Fruit fly (Drosophila melanogaster) whole organism, embryonic: ENCODE results near the gene CG14440.

Experiments used
- Abd-B ChIP-seq: fragments of 200-800 bp; sonication (Bioruptor generic); optimal IDR thresholded peaks from 2 replicates; lab custom pipeline; 2018; ENCODE audit warnings: missing biosample characterization, mild to moderate bottlenecking, missing genetic modification characterization, moderate library complexity
- Bgb ChIP-seq: fragments of 200-800 bp; sonication (Bioruptor generic); IDR thresholded peaks from 2 replicates; pipeline ENCODE4 v1.3.6; 2022; ENCODE audit warnings: missing biosample characterization, missing genetic modification characterization; ENCODE audit not compliant: partially characterized antibody
- CG1647 ChIP-seq: fragments of 200-800 bp; sonication (Bioruptor generic); optimal IDR thresholded peaks from 3 replicates; lab custom pipeline; 2016; ENCODE audit warnings: missing biosample characterization, missing genetic modification characterization
- CG17385 ChIP-seq: fragments of 200-800 bp; sonication (Bioruptor generic); optimal IDR thresholded peaks from 3 replicates; lab custom pipeline; 2018; ENCODE audit warnings: missing biosample characterization, mild to moderate bottlenecking, missing genetic modification characterization
- CG17802 ChIP-seq: fragments of 200-800 bp; sonication (Bioruptor generic); optimal IDR thresholded peaks from 2 replicates; lab custom pipeline; 2018; ENCODE audit warnings: missing biosample characterization, mild to moderate bottlenecking, missing genetic modification characterization, moderate library complexity
- CG2129 ChIP-seq: fragments of 200-800 bp; sonication (Bioruptor generic); IDR thresholded peaks from 2 replicates; pipeline ENCODE4 v1.3.6; 2022; ENCODE audit warnings: missing biosample characterization, missing genetic modification characterization; ENCODE audit not compliant: partially characterized antibody
- CG2875 ChIP-seq: fragments of 200-800 bp; sonication (Bioruptor generic); optimal IDR thresholded peaks from 2 replicates; lab custom pipeline; 2017; ENCODE audit warnings: missing biosample characterization, mild to moderate bottlenecking, missing genetic modification characterization, missing genetic modification reagents
- CG34376 ChIP-seq: fragments of 200-800 bp; sonication (Bioruptor generic); optimal IDR thresholded peaks from 2 replicates; lab custom pipeline; 2018; ENCODE audit warnings: missing biosample characterization, mild to moderate bottlenecking, missing genetic modification characterization
- CG4424 ChIP-seq: fragments of 200-800 bp; sonication (Bioruptor generic); optimal IDR thresholded peaks from 3 replicates; lab custom pipeline; 2016; ENCODE audit warnings: missing biosample characterization, missing genetic modification characterization
- CG4617 ChIP-seq: fragments of 200-800 bp; sonication (Bioruptor generic); optimal IDR thresholded peaks from 3 replicates; lab custom pipeline; 2016; ENCODE audit warnings: missing biosample characterization, missing genetic modification characterization, borderline replicate concordance
- CG5953 ChIP-seq: fragments of 200-800 bp; sonication (Bioruptor generic); IDR thresholded peaks from 2 replicates; pipeline ENCODE4 v1.3.6; 2022; ENCODE audit warnings: missing biosample characterization, missing genetic modification characterization
- CoRest ChIP-seq: fragments of 200-800 bp; sonication (Bioruptor generic); optimal IDR thresholded peaks from 3 replicates; lab custom pipeline; 2018; ENCODE audit warnings: missing biosample characterization, mild to moderate bottlenecking, missing genetic modification characterization, moderate library complexity
- Dp ChIP-seq: fragments of 200-800 bp; sonication (Bioruptor generic); optimal IDR thresholded peaks from 2 replicates; lab custom pipeline; 2018; ENCODE audit warnings: missing biosample characterization, mild to moderate bottlenecking, missing genetic modification characterization, moderate library complexity
- Ets97D ChIP-seq: fragments of 200-800 bp; sonication (Bioruptor generic); optimal IDR thresholded peaks from 3 replicates; lab custom pipeline; 2016; ENCODE audit warnings: missing biosample characterization, missing genetic modification characterization
- HmgD ChIP-seq: fragments of 200-800 bp; sonication (Bioruptor generic); optimal IDR thresholded peaks from 3 replicates; lab custom pipeline; 2016; ENCODE audit warnings: missing biosample characterization, missing genetic modification characterization
- Lhr ChIP-seq: fragments of 200-800 bp; sonication (Bioruptor generic); optimal IDR thresholded peaks from 3 replicates; lab custom pipeline; 2017; ENCODE audit warnings: mild to moderate bottlenecking, missing biosample characterization, missing genetic modification reagents, missing genetic modification characterization
- MBD-R2 ChIP-seq: fragments of 200-800 bp; sonication (Bioruptor generic); IDR thresholded peaks from 2 replicates; pipeline ENCODE4 v1.3.6; 2022; ENCODE audit warnings: missing biosample characterization, missing genetic modification characterization
- Med ChIP-seq: fragments of 200-800 bp; sonication (Bioruptor generic); peaks from one replicate; lab custom pipeline; 2016; ENCODE audit warnings: missing biosample characterization, missing genetic modification characterization, mild to moderate bottlenecking, inconsistent platforms, moderate library complexity
- Opbp ChIP-seq: fragments of 200-800 bp; sonication (Bioruptor generic); IDR thresholded peaks from 3 replicates; pipeline ENCODE4 v1.3.6; 2022; ENCODE audit warnings: missing biosample characterization, missing genetic modification characterization; ENCODE audit not compliant: partially characterized antibody
- Pdp1 ChIP-seq, 2 experiments: fragments of 200-800 bp; sonication (Bioruptor generic); optimal IDR thresholded peaks; 3 replicates each; lab custom pipeline; 2016; ENCODE audit warnings: missing biosample characterization in 2 of 2, missing genetic modification characterization in 2 of 2, mild to moderate bottlenecking in 1 of 2, moderate library complexity in 1 of 2
- Ptx1 ChIP-seq: fragments of 200-800 bp; sonication (Bioruptor generic); IDR thresholded peaks from 2 replicates; pipeline ENCODE4 v1.3.6; 2022; ENCODE audit warnings: missing biosample characterization, missing genetic modification characterization
- Trl ChIP-seq, 3 experiments: fragments of >200 bp in 2 of 3; fragments of 200-800 bp in 1 of 3; sonication (Bioruptor generic) in 1 of 3; optimal IDR thresholded peaks; 2 replicates in 1 of 3; 3 replicates in 2 of 3; lab custom pipeline; 2016 to 2017; ENCODE audit warnings: missing biosample characterization in 1 of 3, missing genetic modification characterization in 1 of 3
- amos ChIP-seq: fragments of 200-800 bp; sonication (Bioruptor generic); IDR thresholded peaks from 2 replicates; pipeline ENCODE4 v1.3.6; 2022; ENCODE audit warnings: missing biosample characterization, missing genetic modification characterization; ENCODE audit not compliant: partially characterized antibody
- chif ChIP-seq, 2 experiments: fragments of 200-800 bp; sonication (Bioruptor generic); optimal IDR thresholded peaks; 3 replicates each; lab custom pipeline; 2016; ENCODE audit warnings: missing biosample characterization in 2 of 2, missing genetic modification characterization in 2 of 2
- chinmo ChIP-seq: fragments of 200-800 bp; sonication (Bioruptor generic); IDR thresholded peaks from 4 replicates; pipeline ENCODE4 v1.3.6; 2022; ENCODE audit warnings: missing biosample characterization, missing genetic modification characterization; ENCODE audit not compliant: partially characterized antibody
- crol ChIP-seq: fragments of 200-800 bp; sonication (Bioruptor generic); IDR thresholded peaks from 2 replicates; pipeline ENCODE4 v1.3.6; 2022; ENCODE audit warnings: missing biosample characterization, missing genetic modification characterization
- dan ChIP-seq: fragments of 200-800 bp; sonication (Bioruptor generic); IDR thresholded peaks from 2 replicates; pipeline ENCODE4 v1.3.6; 2022; ENCODE audit warnings: missing biosample characterization, missing genetic modification characterization
- fd3F ChIP-seq: fragments of 200-800 bp; sonication (Bioruptor generic); optimal IDR thresholded peaks from 2 replicates; lab custom pipeline; 2018; ENCODE audit warnings: missing biosample characterization, mild to moderate bottlenecking, missing genetic modification characterization, moderate library complexity
- gfzf ChIP-seq: fragments of 200-800 bp; sonication (Bioruptor generic); optimal IDR thresholded peaks from 2 replicates; lab custom pipeline; 2016; ENCODE audit warnings: missing biosample characterization, mild to moderate bottlenecking, missing genetic modification characterization, moderate library complexity
- insv ChIP-seq, 2 experiments: fragments of 200-800 bp; sonication (Bioruptor generic); optimal IDR thresholded peaks; 3 replicates each; lab custom pipeline; 2016 to 2018; ENCODE audit warnings: missing biosample characterization in 2 of 2, missing genetic modification characterization in 2 of 2
- inv ChIP-seq: fragments of 200-800 bp; sonication (Bioruptor generic); IDR thresholded peaks from 2 replicates; pipeline ENCODE4 v1.3.6; 2022; ENCODE audit warnings: missing biosample characterization, missing genetic modification characterization; ENCODE audit not compliant: partially characterized antibody
- mirr ChIP-seq: fragments of 200-800 bp; sonication (Bioruptor generic); optimal IDR thresholded peaks from 3 replicates; lab custom pipeline; 2018; ENCODE audit warnings: missing biosample characterization, mild to moderate bottlenecking, missing genetic modification characterization
- nau ChIP-seq: fragments of 200-800 bp; sonication (Bioruptor generic); optimal IDR thresholded peaks from 3 replicates; lab custom pipeline; 2017; ENCODE audit warnings: missing biosample characterization, mild to moderate bottlenecking, missing genetic modification characterization, missing genetic modification reagents
- nom ChIP-seq: fragments of 200-800 bp; sonication (Bioruptor generic); optimal IDR thresholded peaks from 2 replicates; lab custom pipeline; 2017; ENCODE audit warnings: missing biosample characterization, missing genetic modification characterization, mild to moderate bottlenecking, moderate library complexity, missing genetic modification reagents
- p53 ChIP-seq: fragments of 200-800 bp; sonication (Bioruptor generic); optimal IDR thresholded peaks from 2 replicates; lab custom pipeline; 2016; ENCODE audit warnings: missing biosample characterization, missing genetic modification characterization
- pzg ChIP-seq: fragments of 200-800 bp; sonication (Bioruptor generic); optimal IDR thresholded peaks from 3 replicates; lab custom pipeline; 2018; ENCODE audit warnings: missing biosample characterization, mild to moderate bottlenecking, missing genetic modification characterization, moderate library complexity
- rib ChIP-seq: fragments of 200-800 bp; sonication (Bioruptor generic); IDR thresholded peaks from 2 replicates; pipeline ENCODE4 v1.3.6; 2022; ENCODE audit warnings: missing biosample characterization, missing genetic modification characterization
- sd ChIP-seq: fragments of 200-800 bp; sonication (Bioruptor generic); optimal IDR thresholded peaks from 3 replicates; lab custom pipeline; 2018; ENCODE audit warnings: missing biosample characterization, mild to moderate bottlenecking, missing genetic modification characterization, moderate library complexity
- stwl ChIP-seq: fragments of 200-800 bp; sonication (Bioruptor generic); optimal IDR thresholded peaks from 3 replicates; lab custom pipeline; 2018; ENCODE audit warnings: missing biosample characterization, mild to moderate bottlenecking, missing genetic modification characterization, moderate library complexity
- sug ChIP-seq: fragments of 200-800 bp; optimal IDR thresholded peaks from 2 replicates; lab custom pipeline; 2019; ENCODE audit warnings: missing biosample characterization, mild to moderate bottlenecking, missing genetic modification characterization, moderate library complexity
- tio ChIP-seq: fragments of 200-800 bp; sonication (Bioruptor generic); optimal IDR thresholded peaks from 2 replicates; lab custom pipeline; 2017; ENCODE audit warnings: missing biosample characterization, missing genetic modification characterization, inconsistent platforms
- tna ChIP-seq: fragments of 200-800 bp; sonication (Bioruptor generic); IDR thresholded peaks from 2 replicates; pipeline ENCODE4 v1.3.6; 2022; ENCODE audit warnings: missing biosample characterization, missing genetic modification characterization; ENCODE audit not compliant: partially characterized antibody
- vfl ChIP-seq: fragments of 200-800 bp; sonication (Bioruptor generic); optimal IDR thresholded peaks from 2 replicates; lab custom pipeline; 2016; ENCODE audit warnings: missing biosample characterization, missing genetic modification characterization
- vnd ChIP-seq: fragments of 200-800 bp; sonication (Bioruptor generic); IDR thresholded peaks from 3 replicates; pipeline ENCODE4 v1.3.6; 2022; ENCODE audit warnings: missing biosample characterization, missing genetic modification characterization; ENCODE audit not compliant: partially characterized antibody
- zen ChIP-seq: fragments of 200-800 bp; sonication (Bioruptor generic); optimal IDR thresholded peaks from 3 replicates; lab custom pipeline; 2018; ENCODE audit warnings: missing biosample characterization, mild to moderate bottlenecking, missing genetic modification characterization, moderate library complexity
- zfh2 ChIP-seq: fragments of 200-800 bp; sonication (Bioruptor generic); optimal IDR thresholded peaks from 2 replicates; lab custom pipeline; 2016; ENCODE audit warnings: missing biosample characterization, missing genetic modification characterization

Gene CG14440

dm6 chrX:6683635-6684499 is 14.5 kb downstream of the CG14440 start, which contains the start of gene Pink1 (continued):
- TF ChIP-seq Ptx1 (GFP tag; lab: Robert Waterston, UW): no peak
- TF ChIP-seq inv (GFP tag; lab: Robert Waterston, UW): no peak; the same call in 1 of the 2 replicates
- no peak for TF ChIP-seq HmgD (GFP tag; lab: Kevin White, UChicago)
- peak; percentile 1 for TF ChIP-seq Lhr (GFP tag; lab: Kevin White, UChicago)
- peak; percentile 59 for TF ChIP-seq Bgb
- peak; percentile 12 for TF ChIP-seq Dp (GFP tag; lab: Kevin White, UChicago)
- peak; percentile 91 for TF ChIP-seq crol
- TF ChIP-seq pzg (GFP tag; lab: Kevin White, UChicago): peak; percentile 52
- no peak for TF ChIP-seq CG2129
- TF ChIP-seq chif (GFP tag; optimal IDR thresholded peaks at IDR 0.05; lab: Kevin White, UChicago): no peak
- TF ChIP-seq CG17802 (tag; lab: Kevin White, UChicago): no peak
- TF ChIP-seq Ets97D (GFP tag; lab: Kevin White, UChicago): peak; percentile 1
- TF ChIP-seq rib (GFP tag; lab: Robert Waterston, UW): peak; percentile 65; the same call in 1 of the 2 replicates
- peak; percentile 14 for TF ChIP-seq sug (tag; lab: Kevin White, UChicago)
- no peak for TF ChIP-seq sd (tag; lab: Kevin White, UChicago)
- TF ChIP-seq tio (GFP tag; lab: Kevin White, UChicago): no peak
- TF ChIP-seq CG34376 (GFP tag; lab: Kevin White, UChicago): peak; percentile 30
- peak; percentile 35; the same call in 1 of the 2 replicates for TF ChIP-seq MBD-R2
- TF ChIP-seq amos (GFP tag; lab: Robert Waterston, UW): peak; percentile 64
- peak; percentile 89 for TF ChIP-seq CG17385 (GFP tag; lab: Kevin White, UChicago)
- TF ChIP-seq Trl (optimal IDR thresholded peaks at IDR 0.05; lab: Kevin White, UChicago): no peak
- TF ChIP-seq Trl (GFP tag; optimal IDR thresholded peaks at IDR 0.05; lab: Kevin White, UChicago): no peak
- no peak for TF ChIP-seq dan (GFP tag; lab: Robert Waterston, UW)
- TF ChIP-seq CG4617 (GFP tag; lab: Kevin White, UChicago): peak; percentile 75
- peak; percentile 24; the same call in 1 of the 2 replicates for TF ChIP-seq tna (GFP tag; lab: Robert Waterston, UW)
- peak; percentile 62; the same call in 1 of the 4 replicates for TF ChIP-seq chinmo (GFP tag; lab: Robert Waterston, UW)
- no peak for TF ChIP-seq nau
- TF ChIP-seq Opbp: peak; percentile 47; the same call in 1 of the 3 replicates
- no peak for TF ChIP-seq CG2875 (GFP tag; lab: Kevin White, UChicago)
- peak in 1 of 2 experiments; percentile 40 for TF ChIP-seq Pdp1 (GFP tag; optimal IDR thresholded peaks at IDR 0.05; lab: Kevin White, UChicago)
- TF ChIP-seq CG1647: no peak
- peak; percentile 59 for TF ChIP-seq Med (GFP tag; lab: Kevin White, UChicago)
- no peak for TF ChIP-seq zen (tag; lab: Kevin White, UChicago)
- no peak for TF ChIP-seq p53
- peak; percentile 15; the same call in 1 of the 3 replicates for TF ChIP-seq vnd (GFP tag; lab: Robert Waterston, UW)
- TF ChIP-seq gfzf (GFP tag; lab: Kevin White, UChicago): peak; percentile 68
- TF ChIP-seq mirr (GFP tag; lab: Kevin White, UChicago): no peak
- TF ChIP-seq stwl (tag; lab: Kevin White, UChicago): peak; percentile 42
- TF ChIP-seq CG5953 (GFP tag; lab: Robert Waterston, UW): no peak
- TF ChIP-seq insv (GFP tag; optimal IDR thresholded peaks at IDR 0.05; lab: Kevin White, UChicago): peak in 1 of 2 experiments; percentile 13
- no peak for TF ChIP-seq zfh2 (GFP tag; lab: Kevin White, UChicago)
- TF ChIP-seq nom (GFP tag; lab: Kevin White, UChicago): peak; percentile 30
- peak; percentile 11 for TF ChIP-seq CoRest
- peak; percentile 2 for TF ChIP-seq Abd-B (GFP tag; lab: Kevin White, UChicago)
- no peak for TF ChIP-seq vfl (GFP tag; lab: Kevin White, UChicago)
- no peak for TF ChIP-seq fd3F (GFP tag; lab: Kevin White, UChicago)
- no peak for TF ChIP-seq CG4424 (GFP tag; lab: Kevin White, UChicago)
